Worm (Caenorhabditis elegans) whole organism, L4 larva: ENCODE data around the gene Y102A11A.2.
A peak's percentile ranks its signal among the peaks of the same experiment; 100 is the strongest.

Experiments used
- F10B5.3 ChIP-seq: sonication (generic microtip); optimal IDR thresholded peaks from 2 replicates; lab custom pipeline; 2016; ENCODE audit warnings: mild to moderate bottlenecking, missing genetic modification characterization, missing compliant biosample characterization
- Y105C5A.15 ChIP-seq: fragments of 200-800 bp; sonication (Bioruptor generic); IDR thresholded peaks from 2 replicates; pipeline ENCODE4 v1.3.6; 2022; ENCODE audit warnings: missing genetic modification characterization, missing compliant biosample characterization
- Y48G9A.11 ChIP-seq: fragments of 200-800 bp; sonication (Bioruptor generic); IDR thresholded peaks from 2 replicates; pipeline ENCODE4 v1.3.6; 2022; ENCODE audit warnings: missing genetic modification reagents, missing genetic modification characterization, missing compliant biosample characterization
- ama-1 ChIP-seq: fragments of 150-350 bp; optimal IDR thresholded peaks from 2 replicates; lab custom pipeline; 2014; ENCODE audit warnings: inconsistent platforms, mixed read lengths
- ceh-20 ChIP-seq: fragments of 200-800 bp; sonication (Bioruptor generic); IDR thresholded peaks from 2 replicates; pipeline ENCODE4 v1.3.6; 2022; ENCODE audit warnings: missing genetic modification reagents, missing genetic modification characterization, missing compliant biosample characterization
- ceh-28 ChIP-seq: fragments of 150-350 bp; optimal IDR thresholded peaks from 2 replicates; lab custom pipeline; 2014; ENCODE audit warnings: missing biosample characterization, missing genetic modification reagents, missing genetic modification characterization
- ceh-32 ChIP-seq: sonication (generic microtip); optimal IDR thresholded peaks from 2 replicates; lab custom pipeline; 2016; ENCODE audit warnings: mild to moderate bottlenecking, missing genetic modification characterization, missing compliant biosample characterization; ENCODE audit not compliant: poor library complexity
- ces-1 ChIP-seq: fragments of 150-350 bp; sonication (generic microtip); optimal IDR thresholded peaks from 4 replicates; lab custom pipeline; 2014; ENCODE audit warnings: missing biosample characterization, missing genetic modification reagents, missing genetic modification characterization
- cey-2 ChIP-seq: sonication (generic microtip); optimal IDR thresholded peaks from 3 replicates; lab custom pipeline; 2017; ENCODE audit warnings: missing genetic modification characterization, mild to moderate bottlenecking, missing compliant biosample characterization, antibody characterized with exemption, borderline replicate concordance; ENCODE audit not compliant: insufficient read depth
- daf-12 ChIP-seq: fragments of 150-350 bp; optimal IDR thresholded peaks from 2 replicates; lab custom pipeline; 2014; ENCODE audit warnings: missing biosample characterization, missing genetic modification reagents, missing genetic modification characterization
- dmd-9 ChIP-seq: fragments of 200-800 bp; sonication (Bioruptor generic); IDR thresholded peaks from 2 replicates; pipeline ENCODE4 v1.3.6; 2022; ENCODE audit warnings: missing genetic modification reagents, missing genetic modification characterization, missing compliant biosample characterization
- dpl-1 ChIP-seq: fragments of 150-350 bp; optimal IDR thresholded peaks from 2 replicates; lab custom pipeline; 2014; ENCODE audit warnings: missing biosample characterization, missing genetic modification reagents, missing genetic modification characterization
- duxl-1 ChIP-seq: sonication (generic microtip); optimal IDR thresholded peaks from 2 replicates; lab custom pipeline; 2016; ENCODE audit warnings: mild to moderate bottlenecking, missing genetic modification characterization, moderate library complexity, missing compliant biosample characterization; ENCODE audit not compliant: poor library complexity
- dve-1 ChIP-seq: sonication (generic microtip); optimal IDR thresholded peaks from 2 replicates; lab custom pipeline; 2017; ENCODE audit warnings: antibody characterized with exemption, mild to moderate bottlenecking, missing genetic modification characterization, missing compliant biosample characterization; ENCODE audit not compliant: insufficient read depth
- gei-8 ChIP-seq: fragments of 200-800 bp; sonication (Bioruptor generic); optimal IDR thresholded peaks from 2 replicates; lab custom pipeline; 2018; ENCODE audit warnings: mild to moderate bottlenecking, missing genetic modification characterization, missing compliant biosample characterization
- hif-1 ChIP-seq, 2 experiments: sonication (generic microtip); optimal IDR thresholded peaks; 2 replicates each; lab custom pipeline; 2016 to 2017; ENCODE audit warnings: missing compliant biosample characterization in 2 of 2, missing genetic modification characterization in 2 of 2, missing genetic modification reagents in 2 of 2, missing genotype in 2 of 2, mild to moderate bottlenecking in 1 of 2
- hlh-30 ChIP-seq: sonication (generic microtip); optimal IDR thresholded peaks from 2 replicates; lab custom pipeline; 2017; ENCODE audit warnings: antibody characterized with exemption, mild to moderate bottlenecking, missing genetic modification characterization, missing compliant biosample characterization; ENCODE audit not compliant: insufficient read depth
- lim-7 ChIP-seq: fragments of 200-800 bp; sonication (Bioruptor generic); IDR thresholded peaks from 2 replicates; pipeline ENCODE4 v1.3.6; 2022; ENCODE audit warnings: missing genetic modification characterization, missing compliant biosample characterization
- madf-9 ChIP-seq: fragments of 200-800 bp; sonication (Bioruptor generic); conservative IDR thresholded peaks from 2 replicates; pipeline ENCODE4 v1.3.6; 2022; ENCODE audit warnings: missing genetic modification reagents, missing genetic modification characterization, missing compliant biosample characterization
- mdl-1 ChIP-seq, 2 experiments: fragments of 150-350 bp in 1 of 2; sonication (generic microtip) in 1 of 2; optimal IDR thresholded peaks; 2 replicates each; lab custom pipeline; 2014 to 2017; ENCODE audit warnings: missing biosample characterization in 2 of 2, missing genetic modification characterization in 2 of 2
- mes-2 ChIP-seq: sonication (generic microtip); optimal IDR thresholded peaks from 2 replicates; lab custom pipeline; 2016; ENCODE audit warnings: missing genotype, mild to moderate bottlenecking, missing genetic modification characterization, missing compliant biosample characterization; ENCODE audit not compliant: poor library complexity, severe bottlenecking
- mxl-2 ChIP-seq: fragments of 200-800 bp; sonication (Bioruptor generic); conservative IDR thresholded peaks from 2 replicates; pipeline ENCODE4 v1.3.6; 2022; ENCODE audit warnings: missing genetic modification reagents, missing genetic modification characterization, missing compliant biosample characterization
- mxl-3 ChIP-seq: fragments of 200-800 bp; sonication (Bioruptor generic); optimal IDR thresholded peaks from 2 replicates; lab custom pipeline; 2018; ENCODE audit warnings: mild to moderate bottlenecking, missing genetic modification characterization, missing compliant biosample characterization
- nhr-10 ChIP-seq: fragments of 150-350 bp; optimal IDR thresholded peaks from 2 replicates; lab custom pipeline; 2014; ENCODE audit warnings: missing biosample characterization, missing genetic modification characterization
- nhr-11 ChIP-seq: fragments of 150-350 bp; optimal IDR thresholded peaks from 2 replicates; lab custom pipeline; 2014; ENCODE audit warnings: missing biosample characterization, missing genetic modification characterization
- nhr-237 ChIP-seq: sonication (generic microtip); optimal IDR thresholded peaks from 2 replicates; lab custom pipeline; 2017; ENCODE audit warnings: missing biosample characterization, missing genetic modification characterization
- nhr-28 ChIP-seq: fragments of 150-350 bp; optimal IDR thresholded peaks from 2 replicates; lab custom pipeline; 2014; ENCODE audit warnings: missing biosample characterization, missing genetic modification characterization
- nhr-48 ChIP-seq: sonication (generic microtip); optimal IDR thresholded peaks from 2 replicates; lab custom pipeline; 2016; ENCODE audit warnings: mild to moderate bottlenecking, missing genetic modification characterization, missing compliant biosample characterization
- nhr-6 ChIP-seq: fragments of 150-350 bp; optimal IDR thresholded peaks from 2 replicates; lab custom pipeline; 2014; ENCODE audit warnings: missing biosample characterization, missing genetic modification characterization
- nhr-77 ChIP-seq: fragments of 150-350 bp; optimal IDR thresholded peaks from 2 replicates; lab custom pipeline; 2014; ENCODE audit warnings: missing biosample characterization, missing genetic modification characterization
- spr-1 ChIP-seq: sonication (generic microtip); optimal IDR thresholded peaks from 2 replicates; lab custom pipeline; 2016; ENCODE audit warnings: mild to moderate bottlenecking, missing genetic modification characterization, missing compliant biosample characterization
- spr-3 ChIP-seq: fragments of 200-800 bp; sonication (Bioruptor generic); optimal IDR thresholded peaks from 2 replicates; lab custom pipeline; 2018; ENCODE audit warnings: mild to moderate bottlenecking, missing genetic modification characterization, missing compliant biosample characterization
- tag-97 ChIP-seq: fragments of 200-800 bp; sonication (Bioruptor generic); IDR thresholded peaks from 2 replicates; pipeline ENCODE4 v1.3.6; 2022; ENCODE audit warnings: missing genetic modification characterization, missing compliant biosample characterization
- unc-39 ChIP-seq: sonication (generic microtip); optimal IDR thresholded peaks from 2 replicates; lab custom pipeline; 2017; ENCODE audit warnings: missing biosample characterization, missing genetic modification characterization
- unc-62 ChIP-seq, 3 experiments: fragments of 150-350 bp in 1 of 3; sonication (generic microtip); optimal IDR thresholded peaks in 2 of 3; peaks in 1 of 3; 1 replicate in 1 of 3; 2 replicates in 2 of 3; lab custom pipeline; 2014 to 2017; ENCODE audit warnings: missing biosample characterization in 3 of 3, missing genetic modification characterization in 3 of 3, missing genetic modification reagents in 3 of 3, missing genotype in 1 of 3
- zag-1 ChIP-seq: fragments of 150-350 bp; optimal IDR thresholded peaks from 2 replicates; lab custom pipeline; 2014; ENCODE audit warnings: missing biosample characterization, missing genetic modification characterization
- zfp-2 ChIP-seq: sonication (generic microtip); optimal IDR thresholded peaks from 2 replicates; lab custom pipeline; 2016; ENCODE audit warnings: mild to moderate bottlenecking, missing genetic modification characterization, missing compliant biosample characterization

Gene Y102A11A.2

ce11 chrX:2031414-2031813, 5.0 kb downstream of the Y102A11A.2 start, which contains the start of gene Y102A11A.5:
Y102A11A.5 (minus strand) TSS chrX:2031588.
- TF ChIP-seq Y48G9A.11 (GFP tag; lab: Robert Waterston, UW) (no peak), nhr-28 (tag; lab: Kevin White, UChicago) (peak; percentile 36)

ce11 chrX:2035172-2035571, 8.7 kb downstream of the Y102A11A.2 start, which contains the start of gene ergi-1:
ergi-1 (minus strand) TSS chrX:2035272.
- no peak for TF ChIP-seq zfp-2
- no peak for TF ChIP-seq nhr-10
- TF ChIP-seq tag-97 (GFP tag; lab: Robert Waterston, UW), result no peak
- TF ChIP-seq hif-1 (tag; optimal IDR thresholded peaks at IDR 0.05; lab: Kevin White, UChicago), result no peak
- no peak for TF ChIP-seq hlh-30 (tag; lab: Kevin White, UChicago)
- no peak for TF ChIP-seq nhr-77
- TF ChIP-seq unc-39 (tag; lab: Kevin White, UChicago), result no peak
- no peak for TF ChIP-seq madf-9 (GFP tag; lab: Robert Waterston, UW)
- no peak for TF ChIP-seq duxl-1 (tag; lab: Kevin White, UChicago)
- TF ChIP-seq cey-2 (tag; lab: Kevin White, UChicago), result no peak
- TF ChIP-seq mxl-3, result no peak
- TF ChIP-seq F10B5.3 (tag; lab: Kevin White, UChicago), result no peak
- TF ChIP-seq dpl-1 (GFP tag; lab: Kevin White, UChicago), result no peak
- TF ChIP-seq dmd-9 (GFP tag; lab: Robert Waterston, UW), result no peak
- no peak for TF ChIP-seq spr-3
- no peak for TF ChIP-seq nhr-11 (tag; lab: Kevin White, UChicago)
- TF ChIP-seq spr-1 (tag; lab: Kevin White, UChicago), result no peak

ce11 chrX:2039358-2039757, 12.9 kb downstream of the Y102A11A.2 start, which contains the start of gene smex-2:
smex-2 (minus strand) TSS chrX:2039458.
- no peak for TF ChIP-seq ama-1 (lab: Kevin White, UChicago)
- no peak for TF ChIP-seq mxl-2 (GFP tag; lab: Robert Waterston, UW)
- TF ChIP-seq daf-12 (tag; lab: Kevin White, UChicago), result no peak
- no peak for TF ChIP-seq tag-97 (GFP tag; lab: Robert Waterston, UW)
- no peak for TF ChIP-seq ceh-20 (GFP tag; lab: Robert Waterston, UW)
- no peak for TF ChIP-seq nhr-237 (tag; lab: Kevin White, UChicago)
- no peak for TF ChIP-seq zag-1 (tag; lab: Kevin White, UChicago)
- TF ChIP-seq mdl-1 (tag; optimal IDR thresholded peaks at IDR 0.05; lab: Kevin White, UChicago), result no peak
- no peak for TF ChIP-seq nhr-48 (tag; lab: Kevin White, UChicago)
- no peak for TF ChIP-seq nhr-6 (tag; lab: Kevin White, UChicago)
- no peak for TF ChIP-seq gei-8 (GFP tag; lab: Kevin White, UChicago)
- no peak for TF ChIP-seq mes-2
- TF ChIP-seq lim-7 (GFP tag; lab: Robert Waterston, UW), result no peak
- no peak for TF ChIP-seq ceh-32 (tag; lab: Kevin White, UChicago)
- TF ChIP-seq nhr-77, result no peak
- no peak for TF ChIP-seq F10B5.3 (tag; lab: Kevin White, UChicago)
- TF ChIP-seq, all 104 proteins: peak for 0

DNA sequence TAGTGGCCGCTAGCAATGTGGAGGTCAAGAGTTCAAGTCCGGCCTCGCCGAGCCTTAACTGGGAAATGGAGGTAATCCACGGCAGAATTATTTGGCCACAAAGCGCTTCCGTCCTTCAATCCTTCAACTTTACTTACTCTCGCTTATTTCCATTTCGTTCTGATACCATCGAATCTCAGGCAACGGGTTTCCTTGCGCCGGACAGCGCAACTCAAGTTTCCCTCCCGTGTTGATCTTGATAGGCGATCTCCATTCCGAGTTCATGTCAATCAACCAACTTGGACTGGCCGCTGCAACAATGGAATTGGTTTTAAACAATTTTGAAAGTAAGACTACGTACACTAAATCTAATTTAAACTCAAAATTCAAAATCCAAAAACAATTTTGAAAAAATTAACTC, 14.4 kb downstream of the Y102A11A.2 start:
- TF ChIP-seq unc-62 (GFP tag; optimal IDR thresholded peaks at IDR 0.05 in 1 of 2; lab: Kevin White, UChicago), result peak in 1 of 2 experiments; percentile 70
- TF ChIP-seq unc-62 (tag; optimal IDR thresholded peaks at IDR 0.05; lab: Kevin White, UChicago), result no peak
- no peak for TF ChIP-seq dve-1 (tag; lab: Kevin White, UChicago)
- no peak for TF ChIP-seq ces-1 (GFP tag; lab: Kevin White, UChicago)
- TF ChIP-seq Y105C5A.15 (GFP tag; lab: Robert Waterston, UW), result no peak
- TF ChIP-seq ceh-28 (tag; lab: Kevin White, UChicago), result no peak
- TF ChIP-seq, all 104 proteins: peak for 1
